Worm (Caenorhabditis elegans): ENCODE results near the gene ift-43.

DNA sequence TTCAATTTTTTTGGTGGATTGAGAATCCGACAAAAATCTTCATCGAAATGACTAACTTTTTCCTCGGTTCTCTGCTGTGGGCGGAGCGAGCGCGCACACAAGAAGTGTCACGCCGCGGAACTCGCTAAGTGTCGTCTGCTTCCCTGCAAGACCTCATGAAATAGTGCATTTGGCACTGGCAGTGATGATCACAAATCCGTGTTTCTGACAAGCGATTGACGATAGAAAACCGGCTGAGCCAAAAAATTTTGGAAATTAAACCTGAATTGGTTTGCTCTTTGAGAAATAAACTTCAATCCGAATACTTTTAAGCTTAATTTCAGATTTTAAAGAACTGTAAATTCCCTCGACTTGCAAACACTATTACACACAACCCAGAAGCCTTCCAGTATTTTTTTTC lies 40.9 kb upstream of the ift-43 start:
- TF ChIP-seq elt-2 (tag; optimal IDR thresholded peaks at IDR 0.05), result peak; percentile 71
- peak; percentile 96 for TF ChIP-seq ama-1 (optimal IDR thresholded peaks at IDR 0.05)
- no peak for TF ChIP-seq fkh-10 (GFP tag; optimal IDR thresholded peaks at IDR 0.05)
- no peak for TF ChIP-seq mdl-1 (tag; optimal IDR thresholded peaks at IDR 0.05)
- TF ChIP-seq nhr-76 (tag; optimal IDR thresholded peaks at IDR 0.05), result no peak
- TF ChIP-seq daf-12 (tag; optimal IDR thresholded peaks at IDR 0.05), result no peak
- TF ChIP-seq ztf-4 (tag; optimal IDR thresholded peaks at IDR 0.05), result no peak
- TF ChIP-seq ceh-82 (tag; optimal IDR thresholded peaks at IDR 0.05), result peak; percentile 40

Data from whole organism, L3 larva.